Fruit fly (Drosophila melanogaster) whole organism, pupa: Measurements from ENCODE around the gene La.

ENCODE experiments used
- CG10348 ChIP-seq: fragments of 200-800 bp; sonication (Bioruptor generic); IDR thresholded peaks from 2 replicates; pipeline ENCODE4 v1.3.6; 2022; ENCODE audit warnings: missing biosample characterization, missing genetic modification characterization
- CG12605 ChIP-seq: fragments of 200-800 bp; sonication (Bioruptor generic); IDR thresholded peaks from 2 replicates; pipeline ENCODE4 v1.3.6; 2022; ENCODE audit warnings: missing biosample characterization, missing genetic modification characterization
- CG13204 ChIP-seq: fragments of 200-800 bp; sonication (Bioruptor generic); optimal IDR thresholded peaks from 2 replicates; lab custom pipeline; 2018; ENCODE audit warnings: missing biosample characterization, mild to moderate bottlenecking, missing genetic modification characterization, moderate library complexity
- CG14655 ChIP-seq: fragments of 200-800 bp; sonication (Bioruptor generic); optimal IDR thresholded peaks from 3 replicates; lab custom pipeline; 2017; ENCODE audit warnings: mild to moderate bottlenecking, missing biosample characterization, missing genetic modification reagents, missing genetic modification characterization
- CG15710 ChIP-seq: fragments of 200-800 bp; sonication (Bioruptor generic); optimal IDR thresholded peaks from 2 replicates; lab custom pipeline; 2018; ENCODE audit warnings: missing biosample characterization, mild to moderate bottlenecking, missing genetic modification characterization, moderate library complexity
- CG17806 ChIP-seq: fragments of 200-800 bp; sonication (Bioruptor generic); optimal IDR thresholded peaks from 2 replicates; lab custom pipeline; 2018; ENCODE audit warnings: missing biosample characterization, mild to moderate bottlenecking, missing genetic modification characterization, moderate library complexity
- CG32121 ChIP-seq: fragments of 200-800 bp; sonication (Bioruptor generic); IDR thresholded peaks from 2 replicates; pipeline ENCODE4 v1.3.6; 2022; ENCODE audit warnings: missing biosample characterization, missing genetic modification characterization
- CG34367 ChIP-seq: fragments of 200-800 bp; sonication (Bioruptor generic); optimal IDR thresholded peaks from 2 replicates; lab custom pipeline; 2018; ENCODE audit warnings: missing biosample characterization, mild to moderate bottlenecking, missing genetic modification characterization
- CG4496 ChIP-seq: fragments of 200-800 bp; sonication (Bioruptor generic); IDR thresholded peaks from 3 replicates; pipeline ENCODE4 v1.3.6; 2022; ENCODE audit warnings: missing biosample characterization, missing genetic modification characterization
- CG8159 ChIP-seq: fragments of 200-800 bp; sonication (Bioruptor generic); optimal IDR thresholded peaks from 3 replicates; lab custom pipeline; 2018; ENCODE audit warnings: missing biosample characterization, mild to moderate bottlenecking, missing genetic modification characterization, moderate library complexity
- CG8301 ChIP-seq: fragments of 200-800 bp; sonication (Bioruptor generic); optimal IDR thresholded peaks from 2 replicates; lab custom pipeline; 2018; ENCODE audit warnings: missing biosample characterization, mild to moderate bottlenecking, missing genetic modification characterization
- CG9948 ChIP-seq: fragments of 200-800 bp; sonication (Bioruptor generic); optimal IDR thresholded peaks from 2 replicates; lab custom pipeline; 2018; ENCODE audit warnings: missing biosample characterization, mild to moderate bottlenecking, missing genetic modification characterization, moderate library complexity
- D1 ChIP-seq: fragments of 200-800 bp; sonication (Bioruptor generic); optimal IDR thresholded peaks from 2 replicates; lab custom pipeline; 2018; ENCODE audit warnings: missing biosample characterization, mild to moderate bottlenecking, missing genetic modification characterization, moderate library complexity
- EcR ChIP-seq: fragments of 200-800 bp; sonication (Bioruptor generic); optimal IDR thresholded peaks from 3 replicates; lab custom pipeline; 2019; ENCODE audit warnings: missing biosample characterization, missing genetic modification characterization, mild to moderate bottlenecking, moderate library complexity, missing genetic modification reagents
- Ets98B ChIP-seq: fragments of 200-800 bp; sonication (Bioruptor generic); IDR thresholded peaks from 2 replicates; pipeline ENCODE4 v1.3.6; 2022; ENCODE audit warnings: missing biosample characterization, missing genetic modification characterization
- Pif1A ChIP-seq: fragments of 200-800 bp; sonication (Bioruptor generic); optimal IDR thresholded peaks from 3 replicates; lab custom pipeline; 2016; ENCODE audit warnings: missing biosample characterization, missing genetic modification characterization
- Pif1B ChIP-seq: fragments of 200-800 bp; sonication (Bioruptor generic); optimal IDR thresholded peaks from 3 replicates; lab custom pipeline; 2016; ENCODE audit warnings: missing biosample characterization, missing genetic modification characterization
- Snoo ChIP-seq: fragments of 200-800 bp; sonication (Bioruptor generic); optimal IDR thresholded peaks from 3 replicates; lab custom pipeline; 2017; ENCODE audit warnings: missing biosample characterization, mild to moderate bottlenecking, missing genetic modification characterization, inconsistent platforms
- fd96Ca ChIP-seq: fragments of 200-800 bp; sonication (Bioruptor generic); IDR thresholded peaks from 3 replicates; pipeline ENCODE4 v1.3.6; 2022; ENCODE audit warnings: missing biosample characterization, missing genetic modification characterization
- gl ChIP-seq: fragments of 200-800 bp; sonication (Bioruptor generic); optimal IDR thresholded peaks from 2 replicates; lab custom pipeline; 2018; ENCODE audit warnings: missing biosample characterization, mild to moderate bottlenecking, missing genetic modification characterization
- rn ChIP-seq: fragments of 200-800 bp; sonication (Bioruptor generic); IDR thresholded peaks from 2 replicates; pipeline ENCODE4 v1.3.6; 2022; ENCODE audit warnings: missing biosample characterization, missing genetic modification characterization

Gene La

dm6 chr2L:20337800-20338199 lies 12.0 kb downstream of the La start:
- TF ChIP-seq Pif1B (GFP tag; lab: Kevin White, UChicago) (no peak), CG12605 (GFP tag; lab: Robert Waterston, UW) (no peak)

DNA sequence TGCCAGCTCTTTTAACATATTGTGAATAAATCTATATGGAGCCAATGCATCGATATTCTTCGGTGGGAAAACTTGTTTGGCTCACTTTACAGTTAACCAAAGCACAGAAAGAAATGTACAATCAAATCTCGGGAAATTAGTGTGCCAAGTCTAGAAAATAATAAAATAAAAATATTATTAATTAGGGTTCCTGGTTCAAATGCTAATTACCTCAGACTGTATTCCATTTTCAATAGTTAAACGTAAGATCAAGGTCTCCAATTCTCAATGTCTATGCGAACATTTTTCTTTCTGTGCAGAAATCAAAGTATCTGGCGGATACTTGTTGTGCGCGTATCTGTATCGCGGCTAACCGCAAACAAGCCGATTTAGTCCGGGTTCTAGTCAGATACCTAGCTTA lies 14.9 kb downstream of the La start:
- peak; percentile 88 for TF ChIP-seq CG14655
- peak; percentile 89 for TF ChIP-seq CG8301 (tag; lab: Kevin White, UChicago)
- TF ChIP-seq CG4496: peak; percentile 85
- peak; percentile 84 for TF ChIP-seq Ets98B (GFP tag; lab: Robert Waterston, UW)
- peak; percentile 57 for TF ChIP-seq CG15710 (tag; lab: Kevin White, UChicago)
- no peak for TF ChIP-seq EcR (GFP tag; lab: Kevin White, UChicago)
- TF ChIP-seq Snoo (tag; lab: Kevin White, UChicago): no peak
- TF ChIP-seq Pif1A (GFP tag; lab: Kevin White, UChicago): peak; percentile 44
- TF ChIP-seq CG17806: peak; percentile 41
- TF ChIP-seq CG34367 (tag; lab: Kevin White, UChicago): peak; percentile 43
- TF ChIP-seq CG9948 (tag; lab: Kevin White, UChicago): peak; percentile 39
- TF ChIP-seq rn (GFP tag; lab: Robert Waterston, UW): no peak; the same call in 1 of the 2 replicates
- TF ChIP-seq CG32121 (GFP tag; lab: Robert Waterston, UW): peak; percentile 80
- no peak for TF ChIP-seq CG13204 (GFP tag; lab: Kevin White, UChicago)
- peak; percentile 49; the same call in 1 of the 2 replicates for TF ChIP-seq CG12605 (GFP tag; lab: Robert Waterston, UW)
- no peak for TF ChIP-seq D1 (tag; lab: Kevin White, UChicago)
- TF ChIP-seq gl (tag; lab: Kevin White, UChicago): no peak
- TF ChIP-seq CG10348 (GFP tag; lab: Robert Waterston, UW): peak; percentile 53
- peak; percentile 56 for TF ChIP-seq Pif1B (GFP tag; lab: Kevin White, UChicago)
- peak; percentile 70; the same call in 2 of the 3 replicates for TF ChIP-seq fd96Ca
- peak; percentile 45 for TF ChIP-seq CG8159 (tag; lab: Kevin White, UChicago)

DNA sequence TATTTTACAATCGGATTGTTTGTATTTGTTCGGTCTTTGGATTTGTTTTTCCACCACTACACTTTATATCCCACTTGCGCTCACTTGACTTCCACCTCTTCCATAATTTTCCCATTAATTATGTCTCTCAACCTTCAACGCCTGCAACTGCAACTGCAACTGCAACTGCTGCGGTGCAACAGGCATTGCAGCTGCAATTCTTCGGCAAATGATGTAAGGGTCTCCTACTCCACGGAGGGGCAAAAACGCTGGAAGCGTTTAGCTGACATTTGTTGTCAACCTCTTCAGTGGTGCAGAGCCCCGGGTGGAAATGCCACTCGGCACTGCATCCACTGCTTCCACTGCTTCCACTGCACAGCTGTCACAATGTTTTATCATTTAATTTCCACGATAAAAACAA lies 16.8 kb downstream of the La start:
- TF ChIP-seq fd96Ca (0 out of 3 replicates have a peak, but pooled peaks have one; percentile 12), CG4496 (peak; percentile 12; the same call in 1 of the 3 replicates), CG8159 (tag; lab: Kevin White, UChicago) (no peak)
- TF ChIP-seq, all 21 proteins: peak for 2

dm6 chr2L:20329612-20330011 lies 20.2 kb downstream of the La start:
- TF ChIP-seq D1 (tag; lab: Kevin White, UChicago) (no peak), CG4496 (no peak), CG12605 (GFP tag; lab: Robert Waterston, UW) (no peak), CG14655 (no peak), Pif1B (GFP tag; lab: Kevin White, UChicago) (no peak), CG32121 (GFP tag; lab: Robert Waterston, UW) (no peak), CG8301 (tag; lab: Kevin White, UChicago) (no peak), CG10348 (GFP tag; lab: Robert Waterston, UW) (no peak), fd96Ca (no peak), gl (tag; lab: Kevin White, UChicago) (no peak), CG15710 (tag; lab: Kevin White, UChicago) (no peak), Pif1A (GFP tag; lab: Kevin White, UChicago) (no peak), CG17806 (no peak), CG9948 (tag; lab: Kevin White, UChicago) (no peak), CG13204 (GFP tag; lab: Kevin White, UChicago) (no peak), Ets98B (GFP tag; lab: Robert Waterston, UW) (no peak), rn (GFP tag; lab: Robert Waterston, UW) (no peak), CG8159 (tag; lab: Kevin White, UChicago) (no peak), EcR (GFP tag; lab: Kevin White, UChicago) (no peak), CG34367 (tag; lab: Kevin White, UChicago) (no peak)

dm6 chr2L:20328569-20328968 lies 21.2 kb downstream of the La start:
- peak; percentile 81; the same call in 2 of the 3 replicates for TF ChIP-seq CG4496
- TF ChIP-seq EcR (GFP tag; lab: Kevin White, UChicago): no peak
- no peak for TF ChIP-seq CG9948 (tag; lab: Kevin White, UChicago)
- peak; percentile 80 for TF ChIP-seq CG14655
- peak; percentile 76 for TF ChIP-seq fd96Ca
- TF ChIP-seq CG17806: no peak
- no peak for TF ChIP-seq CG8159 (tag; lab: Kevin White, UChicago)
- no peak for TF ChIP-seq Ets98B (GFP tag; lab: Robert Waterston, UW)
- peak; percentile 29 for TF ChIP-seq Pif1A (GFP tag; lab: Kevin White, UChicago)
- peak; percentile 84 for TF ChIP-seq CG8301 (tag; lab: Kevin White, UChicago)
- peak; percentile 53; the same call in 1 of the 2 replicates for TF ChIP-seq CG32121 (GFP tag; lab: Robert Waterston, UW)
- no peak for TF ChIP-seq CG15710 (tag; lab: Kevin White, UChicago)
- TF ChIP-seq, all 21 proteins: peak for 6

DNA sequence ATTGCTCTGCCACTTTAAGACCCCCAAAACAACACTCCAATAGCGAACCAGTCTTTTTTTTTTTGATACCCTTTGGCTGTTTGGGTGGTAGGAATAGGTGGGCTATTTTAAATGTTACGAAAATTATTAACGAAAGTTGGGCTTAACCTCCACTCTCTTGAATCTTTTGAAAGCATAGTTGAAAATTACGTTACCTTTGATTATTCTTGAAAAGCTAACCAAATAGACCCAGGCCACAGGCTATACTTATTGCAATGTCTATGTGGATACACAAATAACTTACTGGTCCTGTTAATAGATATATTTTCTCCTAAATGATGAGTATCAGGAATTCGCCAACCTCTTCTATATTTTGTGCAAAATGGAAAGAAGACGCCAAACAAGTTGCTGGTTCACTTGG lies 21.8 kb downstream of the La start:
- TF ChIP-seq CG12605 (GFP tag; lab: Robert Waterston, UW): no peak
- no peak for TF ChIP-seq gl (tag; lab: Kevin White, UChicago)
- TF ChIP-seq CG8301 (tag; lab: Kevin White, UChicago): peak; percentile 65
- peak; percentile 21 for TF ChIP-seq CG9948 (tag; lab: Kevin White, UChicago)
- peak; percentile 42 for TF ChIP-seq Pif1A (GFP tag; lab: Kevin White, UChicago)
- no peak for TF ChIP-seq CG32121 (GFP tag; lab: Robert Waterston, UW)
- TF ChIP-seq CG4496: no peak
- no peak for TF ChIP-seq CG13204 (GFP tag; lab: Kevin White, UChicago)
- no peak for TF ChIP-seq CG10348 (GFP tag; lab: Robert Waterston, UW)
- peak; percentile 23 for TF ChIP-seq Pif1B (GFP tag; lab: Kevin White, UChicago)
- TF ChIP-seq fd96Ca: 0 out of 3 replicates have a peak, but pooled peaks have one; percentile 48
- peak; percentile 72 for TF ChIP-seq CG14655
- TF ChIP-seq rn (GFP tag; lab: Robert Waterston, UW): no peak
- TF ChIP-seq CG15710 (tag; lab: Kevin White, UChicago): no peak
- TF ChIP-seq CG8159 (tag; lab: Kevin White, UChicago): no peak
- TF ChIP-seq CG17806: no peak
- TF ChIP-seq Snoo (tag; lab: Kevin White, UChicago): no peak
- TF ChIP-seq CG34367 (tag; lab: Kevin White, UChicago): no peak
- no peak for TF ChIP-seq D1 (tag; lab: Kevin White, UChicago)
- no peak for TF ChIP-seq Ets98B (GFP tag; lab: Robert Waterston, UW)
- TF ChIP-seq EcR (GFP tag; lab: Kevin White, UChicago): no peak
